Worm (Caenorhabditis elegans) whole organism, L4 larva: ENCODE data around the gene srt-52.

Experiments used
- F10B5.3 ChIP-seq: sonication (generic microtip); optimal IDR thresholded peaks from 2 replicates; lab custom pipeline; 2016; ENCODE audit warnings: mild to moderate bottlenecking, missing genetic modification characterization, missing compliant biosample characterization
- F26F4.8 ChIP-seq: fragments of 200-800 bp; sonication (Bioruptor generic); conservative IDR thresholded peaks from 2 replicates; pipeline ENCODE4 v1.3.6; 2022; ENCODE audit warnings: missing genetic modification characterization, missing compliant biosample characterization
- F37D6.2 ChIP-seq: sonication (generic microtip); optimal IDR thresholded peaks from 2 replicates; lab custom pipeline; 2016; ENCODE audit warnings: mild to moderate bottlenecking, missing genetic modification characterization, missing compliant biosample characterization
- R02D3.7 ChIP-seq: fragments of 150-350 bp; sonication (generic microtip); optimal IDR thresholded peaks from 3 replicates; lab custom pipeline; 2014; ENCODE audit warnings: missing biosample characterization, missing genetic modification characterization
- T20F7.1 ChIP-seq: fragments of 200-800 bp; sonication (Bioruptor generic); optimal IDR thresholded peaks from 2 replicates; lab custom pipeline; 2018; ENCODE audit warnings: mild to moderate bottlenecking, missing genetic modification characterization, missing compliant biosample characterization
- Y48G9A.11 ChIP-seq: fragments of 200-800 bp; sonication (Bioruptor generic); IDR thresholded peaks from 2 replicates; pipeline ENCODE4 v1.3.6; 2022; ENCODE audit warnings: missing genetic modification reagents, missing genetic modification characterization, missing compliant biosample characterization
- ZK337.2 ChIP-seq: fragments of 200-800 bp; sonication (Bioruptor generic); IDR thresholded peaks from 2 replicates; pipeline ENCODE4 v1.3.6; 2022; ENCODE audit warnings: missing genetic modification reagents, missing genetic modification characterization, missing compliant biosample characterization
- ceh-20 ChIP-seq: fragments of 200-800 bp; sonication (Bioruptor generic); IDR thresholded peaks from 2 replicates; pipeline ENCODE4 v1.3.6; 2022; ENCODE audit warnings: missing genetic modification reagents, missing genetic modification characterization, missing compliant biosample characterization
- ceh-44 ChIP-seq: fragments of 200-800 bp; sonication (Bioruptor generic); IDR thresholded peaks from 2 replicates; pipeline ENCODE4 v1.3.6; 2022; ENCODE audit warnings: missing genetic modification reagents, missing genetic modification characterization, missing compliant biosample characterization
- daf-16 ChIP-seq, 3 experiments: sonication (generic microtip); optimal IDR thresholded peaks; 2 replicates each; lab custom pipeline; 2016 to 2017; ENCODE audit warnings: missing genetic modification characterization in 3 of 3, missing genetic modification reagents in 3 of 3, mild to moderate bottlenecking in 2 of 3, missing compliant biosample characterization in 2 of 3, missing biosample characterization in 1 of 3, moderate library complexity in 1 of 3
- daf-19 ChIP-seq: fragments of 200-800 bp; sonication (Bioruptor generic); conservative IDR thresholded peaks from 2 replicates; pipeline ENCODE4 v1.3.6; 2022; ENCODE audit warnings: missing genetic modification characterization, missing compliant biosample characterization
- dmd-6 ChIP-seq: fragments of 200-800 bp; sonication (Bioruptor generic); IDR thresholded peaks from 2 replicates; pipeline ENCODE4 v1.3.6; 2022; ENCODE audit warnings: missing genetic modification reagents, missing genetic modification characterization, missing compliant biosample characterization
- dve-1 ChIP-seq: sonication (generic microtip); optimal IDR thresholded peaks from 2 replicates; lab custom pipeline; 2017; ENCODE audit warnings: antibody characterized with exemption, mild to moderate bottlenecking, missing genetic modification characterization, missing compliant biosample characterization; ENCODE audit not compliant: insufficient read depth
- fkh-10 ChIP-seq: fragments of 150-350 bp; optimal IDR thresholded peaks from 2 replicates; lab custom pipeline; 2014; ENCODE audit warnings: missing biosample characterization, missing genetic modification reagents, missing genetic modification characterization
- fos-1 ChIP-seq: fragments of 150-350 bp; optimal IDR thresholded peaks from 2 replicates; lab custom pipeline; 2014; ENCODE audit warnings: missing biosample characterization, missing genetic modification characterization
- hlh-11 ChIP-seq: fragments of 200-800 bp; sonication (Bioruptor generic); optimal IDR thresholded peaks from 2 replicates; lab custom pipeline; 2018; ENCODE audit warnings: mild to moderate bottlenecking, missing genetic modification characterization, missing compliant biosample characterization
- hmg-1.1 ChIP-seq: fragments of 200-800 bp; sonication (Bioruptor generic); IDR thresholded peaks from 2 replicates; pipeline ENCODE4 v1.3.6; 2022; ENCODE audit warnings: missing genetic modification reagents, missing genetic modification characterization, missing compliant biosample characterization
- lim-7 ChIP-seq: fragments of 200-800 bp; sonication (Bioruptor generic); IDR thresholded peaks from 2 replicates; pipeline ENCODE4 v1.3.6; 2022; ENCODE audit warnings: missing genetic modification characterization, missing compliant biosample characterization
- lin-13 ChIP-seq: fragments of 150-350 bp; optimal IDR thresholded peaks from 2 replicates; lab custom pipeline; 2014; ENCODE audit warnings: missing biosample characterization, missing genetic modification reagents, missing genetic modification characterization
- lin-38 ChIP-seq: fragments of 200-800 bp; sonication (Bioruptor generic); IDR thresholded peaks from 2 replicates; pipeline ENCODE4 v1.3.6; 2022; ENCODE audit warnings: missing genetic modification reagents, missing genetic modification characterization, missing compliant biosample characterization
- lir-3 ChIP-seq: sonication (generic microtip); optimal IDR thresholded peaks from 2 replicates; lab custom pipeline; 2016; ENCODE audit warnings: mild to moderate bottlenecking, missing genetic modification characterization, missing compliant biosample characterization
- lsy-2 ChIP-seq, 2 experiments: fragments of 150-350 bp in 1 of 2; sonication (generic microtip) in 1 of 2; optimal IDR thresholded peaks; 2 replicates each; lab custom pipeline; 2014 to 2017; ENCODE audit warnings: missing biosample characterization in 2 of 2, missing genetic modification characterization in 2 of 2
- madf-9 ChIP-seq: fragments of 200-800 bp; sonication (Bioruptor generic); conservative IDR thresholded peaks from 2 replicates; pipeline ENCODE4 v1.3.6; 2022; ENCODE audit warnings: missing genetic modification reagents, missing genetic modification characterization, missing compliant biosample characterization
- mdt-29 ChIP-seq: fragments of 200-800 bp; sonication (Bioruptor generic); IDR thresholded peaks from 2 replicates; pipeline ENCODE4 v1.3.6; 2022; ENCODE audit warnings: missing genetic modification reagents, missing genetic modification characterization, missing compliant biosample characterization
- mxl-2 ChIP-seq: fragments of 200-800 bp; sonication (Bioruptor generic); conservative IDR thresholded peaks from 2 replicates; pipeline ENCODE4 v1.3.6; 2022; ENCODE audit warnings: missing genetic modification reagents, missing genetic modification characterization, missing compliant biosample characterization
- nhr-10 ChIP-seq: fragments of 150-350 bp; optimal IDR thresholded peaks from 2 replicates; lab custom pipeline; 2014; ENCODE audit warnings: missing biosample characterization, missing genetic modification characterization
- nhr-28 ChIP-seq: fragments of 150-350 bp; optimal IDR thresholded peaks from 2 replicates; lab custom pipeline; 2014; ENCODE audit warnings: missing biosample characterization, missing genetic modification characterization
- nhr-76 ChIP-seq: fragments of 150-350 bp; optimal IDR thresholded peaks from 2 replicates; lab custom pipeline; 2014; ENCODE audit warnings: missing biosample characterization, missing genetic modification characterization
- nhr-77 ChIP-seq: fragments of 150-350 bp; optimal IDR thresholded peaks from 2 replicates; lab custom pipeline; 2014; ENCODE audit warnings: missing biosample characterization, missing genetic modification characterization
- pqm-1 ChIP-seq: sonication (generic microtip); optimal IDR thresholded peaks from 2 replicates; lab custom pipeline; 2017; ENCODE audit warnings: missing biosample characterization, missing genetic modification characterization
- skn-1 ChIP-seq: fragments of 150-350 bp; optimal IDR thresholded peaks from 2 replicates; lab custom pipeline; 2014; ENCODE audit warnings: missing biosample characterization, missing genetic modification characterization
- zag-1 ChIP-seq: fragments of 150-350 bp; optimal IDR thresholded peaks from 2 replicates; lab custom pipeline; 2014; ENCODE audit warnings: missing biosample characterization, missing genetic modification characterization
- zfp-3 ChIP-seq: fragments of 200-800 bp; sonication (Bioruptor generic); conservative IDR thresholded peaks from 2 replicates; pipeline ENCODE4 v1.3.6; 2022; ENCODE audit warnings: missing genetic modification reagents, missing genetic modification characterization, missing compliant biosample characterization
- ztf-11 ChIP-seq: fragments of 150-350 bp; optimal IDR thresholded peaks from 2 replicates; lab custom pipeline; 2014; ENCODE audit warnings: missing biosample characterization, missing genetic modification characterization
- ztf-7 ChIP-seq: fragments of 150-350 bp; optimal IDR thresholded peaks from 2 replicates; lab custom pipeline; 2014; ENCODE audit warnings: missing biosample characterization, missing genetic modification characterization

The srt-52 gene

ce11 chrV:28270-28669, 27.6 kb downstream of the srt-52 start (continued):
- TF ChIP-seq hmg-1.1 (GFP tag; lab: Robert Waterston, UW) (no peak), zag-1 (no peak), lir-3 (tag; lab: Kevin White, UChicago) (no peak), madf-9 (no peak), mdt-29 (no peak), F37D6.2 (tag; lab: Kevin White, UChicago) (no peak), fkh-10 (GFP tag; lab: Kevin White, UChicago) (no peak), nhr-10 (no peak), mxl-2 (GFP tag; lab: Robert Waterston, UW) (no peak), nhr-77 (tag; lab: Kevin White, UChicago) (no peak), nhr-76 (no peak), lim-7 (0 out of 2 replicates have a peak, but pooled peaks have one; percentile 12), T20F7.1 (GFP tag; lab: Kevin White, UChicago) (no peak), ztf-7 (tag; lab: Kevin White, UChicago) (no peak), daf-16 (GFP tag; optimal IDR thresholded peaks at IDR 0.05; lab: Kevin White, UChicago) (no peak), daf-16 (tag; optimal IDR thresholded peaks at IDR 0.05; lab: Kevin White, UChicago) (no peak)
- TF ChIP-seq, all 104 proteins: peak for 4

- TF ChIP-seq fos-1 (tag; lab: Kevin White, UChicago), result no peak
- TF ChIP-seq ZK337.2 (GFP tag; lab: Robert Waterston, UW), result no peak
- TF ChIP-seq T20F7.1 (GFP tag; lab: Kevin White, UChicago), result no peak
- TF ChIP-seq Y48G9A.11, result no peak
- TF ChIP-seq fkh-10 (GFP tag; lab: Kevin White, UChicago), result no peak
- no peak for TF ChIP-seq lsy-2 (tag; optimal IDR thresholded peaks at IDR 0.05; lab: Kevin White, UChicago)
- TF ChIP-seq daf-19 (GFP tag; lab: Robert Waterston, UW), result no peak
- TF ChIP-seq ceh-44 (GFP tag; lab: Robert Waterston, UW), result no peak
- TF ChIP-seq lin-13 (GFP tag; lab: Kevin White, UChicago), result no peak
- no peak for TF ChIP-seq ztf-11 (tag; lab: Kevin White, UChicago)
Observed at ce11 chrV:27604-28003, 28.2 kb downstream of the srt-52 start.

- no peak for TF ChIP-seq F26F4.8 (GFP tag; lab: Robert Waterston, UW)
- TF ChIP-seq zfp-3, result no peak
- peak; percentile 8 for TF ChIP-seq R02D3.7 (tag; lab: Kevin White, UChicago)
- TF ChIP-seq lin-38 (GFP tag; lab: Robert Waterston, UW), result 0 out of 2 replicates have a peak, but pooled peaks have one; percentile 28
- no peak for TF ChIP-seq skn-1
- TF ChIP-seq, all 104 proteins: peak for 2
Observed at ce11 chrV:24181-24580, 31.7 kb downstream of the srt-52 start.

- peak; percentile 80 for TF ChIP-seq pqm-1
- no peak for TF ChIP-seq ceh-20 (GFP tag; lab: Robert Waterston, UW)
- TF ChIP-seq dmd-6, result 0 out of 2 replicates have a peak, but pooled peaks have one; percentile 8
- TF ChIP-seq dve-1 (tag; lab: Kevin White, UChicago), result peak; percentile 29
- no peak for TF ChIP-seq daf-16 (GFP tag; optimal IDR thresholded peaks at IDR 0.05; lab: Kevin White, UChicago)
- peak; percentile 61 for TF ChIP-seq daf-16 (tag; optimal IDR thresholded peaks at IDR 0.05; lab: Kevin White, UChicago)
- peak; percentile 62 for TF ChIP-seq nhr-28
- TF ChIP-seq hlh-11 (tag; lab: Kevin White, UChicago), result peak; percentile 30
- peak; percentile 66 for TF ChIP-seq nhr-77 (tag; lab: Kevin White, UChicago)
- TF ChIP-seq F10B5.3 (tag; lab: Kevin White, UChicago), result no peak
- TF ChIP-seq, all 104 proteins: peak for 7
Observed at ce11 chrV:21848-22247, 34.0 kb downstream of the srt-52 start.
